Fruit fly (Drosophila melanogaster) whole organism, embryonic: ENCODE measurements around the gene temp.

Experiments
- Atf6 ChIP-seq: fragments of 200-800 bp; sonication (Bioruptor generic); IDR thresholded peaks from 2 replicates; pipeline ENCODE4 v1.3.6; 2022; ENCODE audit warnings: missing biosample characterization, missing genetic modification characterization
- B-H1 ChIP-seq: fragments of 200-800 bp; sonication (Bioruptor generic); IDR thresholded peaks from 3 replicates; pipeline ENCODE4 v1.3.6; 2022; ENCODE audit warnings: missing biosample characterization, missing genetic modification characterization
- Bdp1 ChIP-seq: fragments of 200-800 bp; sonication (Bioruptor generic); optimal IDR thresholded peaks from 3 replicates; lab custom pipeline; 2016; ENCODE audit warnings: missing biosample characterization, missing genetic modification characterization
- Bteb2 ChIP-seq: fragments of 200-800 bp; sonication (Bioruptor generic); optimal IDR thresholded peaks from 2 replicates; lab custom pipeline; 2016; ENCODE audit warnings: missing biosample characterization, missing genetic modification characterization
- CG10209 ChIP-seq: fragments of 200-800 bp; sonication (Bioruptor generic); optimal IDR thresholded peaks from 3 replicates; lab custom pipeline; 2017; ENCODE audit warnings: missing biosample characterization, mild to moderate bottlenecking, missing genetic modification characterization, missing genetic modification reagents
- CG1024 ChIP-seq: fragments of 200-800 bp; sonication (Bioruptor generic); IDR thresholded peaks from 2 replicates; pipeline ENCODE4 v1.3.6; 2022; ENCODE audit warnings: missing biosample characterization, missing genetic modification characterization
- CG11093 ChIP-seq: fragments of 200-800 bp; sonication (Bioruptor generic); IDR thresholded peaks from 3 replicates; pipeline ENCODE4 v1.3.6; 2022; ENCODE audit warnings: missing biosample characterization, missing genetic modification characterization
- CG11723 ChIP-seq: fragments of 200-800 bp; sonication (Bioruptor generic); optimal IDR thresholded peaks from 2 replicates; lab custom pipeline; 2017; ENCODE audit warnings: missing biosample characterization, mild to moderate bottlenecking, missing genetic modification characterization
- CG12219 ChIP-seq: fragments of 200-800 bp; sonication (Bioruptor generic); optimal IDR thresholded peaks from 3 replicates; lab custom pipeline; 2018; ENCODE audit warnings: missing biosample characterization, mild to moderate bottlenecking, missing genetic modification characterization
- CG12942 ChIP-seq: fragments of 200-800 bp; sonication (Bioruptor generic); optimal IDR thresholded peaks from 3 replicates; lab custom pipeline; 2016; ENCODE audit warnings: missing biosample characterization, missing genetic modification characterization
- CG13287 ChIP-seq: fragments of 200-800 bp; sonication (Bioruptor generic); IDR thresholded peaks from 2 replicates; pipeline ENCODE4 v1.3.6; 2022; ENCODE audit warnings: missing biosample characterization, missing genetic modification characterization; ENCODE audit not compliant: partially characterized antibody
- CG1529 ChIP-seq: fragments of 200-800 bp; sonication (Bioruptor generic); optimal IDR thresholded peaks from 3 replicates; lab custom pipeline; 2018; ENCODE audit warnings: missing biosample characterization, missing genetic modification characterization
- CG15514 ChIP-seq: fragments of 200-800 bp; sonication (Bioruptor generic); optimal IDR thresholded peaks from 3 replicates; lab custom pipeline; 2017; ENCODE audit warnings: missing biosample characterization, missing genetic modification characterization, mild to moderate bottlenecking, moderate library complexity, missing genetic modification reagents
- CG17612 ChIP-seq: fragments of 200-800 bp; sonication (Bioruptor generic); IDR thresholded peaks from 2 replicates; pipeline ENCODE4 v1.3.6; 2022; ENCODE audit warnings: missing biosample characterization, missing genetic modification characterization
- CG18599 ChIP-seq: fragments of 200-800 bp; sonication (Bioruptor generic); optimal IDR thresholded peaks from 3 replicates; lab custom pipeline; 2017; ENCODE audit warnings: missing biosample characterization, missing genetic modification characterization, mild to moderate bottlenecking, moderate library complexity, missing genetic modification reagents
- CG2889 ChIP-seq: fragments of 200-800 bp; sonication (Bioruptor generic); IDR thresholded peaks from 3 replicates; pipeline ENCODE4 v1.3.6; 2022; ENCODE audit warnings: missing biosample characterization, missing genetic modification characterization
- CG34224 ChIP-seq: fragments of 200-800 bp; sonication (Bioruptor generic); IDR thresholded peaks from 3 replicates; pipeline ENCODE4 v1.3.6; 2022; ENCODE audit warnings: missing biosample characterization, missing genetic modification characterization; ENCODE audit not compliant: partially characterized antibody
- CG7372 ChIP-seq: fragments of 200-800 bp; sonication (Bioruptor generic); IDR thresholded peaks from 2 replicates; pipeline ENCODE4 v1.3.6; 2022; ENCODE audit warnings: missing biosample characterization, missing genetic modification characterization
- CG9437 ChIP-seq: fragments of 200-800 bp; sonication (Bioruptor generic); optimal IDR thresholded peaks from 2 replicates; lab custom pipeline; 2018; ENCODE audit warnings: missing biosample characterization, mild to moderate bottlenecking, missing genetic modification characterization
- CG9609 ChIP-seq: fragments of 200-800 bp; sonication (Bioruptor generic); optimal IDR thresholded peaks from 3 replicates; lab custom pipeline; 2016; ENCODE audit warnings: missing biosample characterization, missing genetic modification characterization
- D19A ChIP-seq: fragments of 200-800 bp; optimal IDR thresholded peaks from 3 replicates; lab custom pipeline; 2019; ENCODE audit warnings: missing biosample characterization, mild to moderate bottlenecking, missing genetic modification characterization, moderate library complexity
- Dek ChIP-seq: fragments of 200-800 bp; sonication (Bioruptor generic); optimal IDR thresholded peaks from 3 replicates; lab custom pipeline; 2019; ENCODE audit warnings: missing biosample characterization, mild to moderate bottlenecking, missing genetic modification characterization, moderate library complexity
- Fer3 ChIP-seq: fragments of 200-800 bp; sonication (Bioruptor generic); optimal IDR thresholded peaks from 2 replicates; lab custom pipeline; 2018; ENCODE audit warnings: missing biosample characterization, mild to moderate bottlenecking, missing genetic modification characterization, moderate library complexity
- Gsc ChIP-seq: fragments of 200-800 bp; sonication (Bioruptor generic); IDR thresholded peaks from 2 replicates; pipeline ENCODE4 v1.3.6; 2022; ENCODE audit warnings: missing biosample characterization, missing genetic modification characterization
- HLHmδ ChIP-seq: fragments of 200-800 bp; sonication (Bioruptor generic); optimal IDR thresholded peaks from 2 replicates; lab custom pipeline; 2018; ENCODE audit warnings: missing biosample characterization, mild to moderate bottlenecking, missing genetic modification characterization, moderate library complexity
- HmgZ ChIP-seq: fragments of 200-800 bp; sonication (Bioruptor generic); optimal IDR thresholded peaks from 2 replicates; lab custom pipeline; 2018; ENCODE audit warnings: missing biosample characterization, mild to moderate bottlenecking, missing genetic modification characterization
- Hr3 ChIP-seq: fragments of 200-800 bp; sonication (Bioruptor generic); optimal IDR thresholded peaks from 3 replicates; lab custom pipeline; 2016; ENCODE audit warnings: missing biosample characterization, missing genetic modification characterization
- Lhr ChIP-seq: fragments of 200-800 bp; sonication (Bioruptor generic); optimal IDR thresholded peaks from 3 replicates; lab custom pipeline; 2017; ENCODE audit warnings: mild to moderate bottlenecking, missing biosample characterization, missing genetic modification reagents, missing genetic modification characterization
- Mad ChIP-seq: fragments of 200-800 bp; sonication (Bioruptor generic); optimal IDR thresholded peaks from 2 replicates; lab custom pipeline; 2016; ENCODE audit warnings: missing biosample characterization, missing genetic modification characterization
- Nf-YC ChIP-seq: fragments of 200-800 bp; optimal IDR thresholded peaks from 3 replicates; lab custom pipeline; 2019; ENCODE audit warnings: missing biosample characterization, mild to moderate bottlenecking, missing genetic modification characterization, moderate library complexity
- Oaz ChIP-seq: fragments of 200-800 bp; sonication (Bioruptor generic); IDR thresholded peaks from 2 replicates; pipeline ENCODE4 v1.3.6; 2022; ENCODE audit warnings: missing biosample characterization, missing genetic modification characterization
- Ravus ChIP-seq: fragments of 200-800 bp; sonication (Bioruptor generic); IDR thresholded peaks from 2 replicates; pipeline ENCODE4 v1.3.6; 2022; ENCODE audit warnings: missing biosample characterization, missing genetic modification characterization
- ato ChIP-seq: fragments of 200-800 bp; sonication (Bioruptor generic); IDR thresholded peaks from 2 replicates; pipeline ENCODE4 v1.3.6; 2022; ENCODE audit warnings: missing biosample characterization, missing genetic modification characterization; ENCODE audit not compliant: partially characterized antibody
- ci ChIP-seq: fragments of 200-800 bp; sonication (Bioruptor generic); IDR thresholded peaks from 3 replicates; pipeline ENCODE4 v1.3.6; 2022; ENCODE audit warnings: missing biosample characterization, missing genetic modification characterization
- danr ChIP-seq: fragments of 200-800 bp; sonication (Bioruptor generic); IDR thresholded peaks from 2 replicates; pipeline ENCODE4 v1.3.6; 2022; ENCODE audit warnings: missing biosample characterization, missing genetic modification characterization
- dmrt11E ChIP-seq: fragments of 200-800 bp; sonication (Bioruptor generic); optimal IDR thresholded peaks from 3 replicates; lab custom pipeline; 2018; ENCODE audit warnings: missing biosample characterization, mild to moderate bottlenecking, missing genetic modification characterization, moderate library complexity
- gsb ChIP-seq: fragments of 200-800 bp; sonication (Bioruptor generic); IDR thresholded peaks from 2 replicates; pipeline ENCODE4 v1.3.6; 2022; ENCODE audit warnings: missing biosample characterization, missing genetic modification characterization
- jing ChIP-seq: fragments of 200-800 bp; sonication (Bioruptor generic); optimal IDR thresholded peaks from 2 replicates; lab custom pipeline; 2018; ENCODE audit warnings: missing biosample characterization, mild to moderate bottlenecking, missing genetic modification characterization
- pb ChIP-seq: fragments of 200-800 bp; sonication (Bioruptor generic); optimal IDR thresholded peaks from 3 replicates; lab custom pipeline; 2016; ENCODE audit warnings: missing biosample characterization, missing genetic modification characterization
- prd ChIP-seq, 3 experiments: fragments of >200 bp in 2 of 3; fragments of 200-800 bp in 1 of 3; sonication (Bioruptor generic) in 1 of 3; optimal IDR thresholded peaks in 2 of 3; IDR thresholded peaks in 1 of 3; 2 replicates in 2 of 3; 3 replicates in 1 of 3; pipeline versions ENCODE4 v1.3.6 to Lab custom; 2017 to 2022; ENCODE audit warnings: missing biosample characterization in 1 of 3, missing genetic modification characterization in 1 of 3
- sqz ChIP-seq: fragments of 200-800 bp; sonication (Bioruptor generic); optimal IDR thresholded peaks from 3 replicates; lab custom pipeline; 2018; ENCODE audit warnings: missing biosample characterization, mild to moderate bottlenecking, missing genetic modification characterization
- sr ChIP-seq: fragments of 200-800 bp; sonication (Bioruptor generic); IDR thresholded peaks from 3 replicates; pipeline ENCODE4 v1.3.6; 2022; ENCODE audit warnings: missing biosample characterization, missing genetic modification characterization
- tll ChIP-seq, 2 experiments: fragments of 200-800 bp in 1 of 2; fragments of >200 bp in 1 of 2; sonication (Bioruptor generic) in 1 of 2; optimal IDR thresholded peaks; 2 replicates each; lab custom pipeline; 2017 to 2019; ENCODE audit warnings: missing biosample characterization in 2 of 2, missing genetic modification characterization in 2 of 2, mild to moderate bottlenecking in 1 of 2, moderate library complexity in 1 of 2
- toy ChIP-seq: fragments of 200-800 bp; sonication (Bioruptor generic); IDR thresholded peaks from 2 replicates; pipeline ENCODE4 v1.3.6; 2022; ENCODE audit warnings: missing biosample characterization, missing genetic modification characterization
- tup ChIP-seq: fragments of 200-800 bp; sonication (Bioruptor generic); optimal IDR thresholded peaks from 2 replicates; lab custom pipeline; 2016; ENCODE audit warnings: missing biosample characterization, mild to moderate bottlenecking, missing genetic modification characterization, moderate library complexity
- usp ChIP-seq: fragments of >200 bp; optimal IDR thresholded peaks from 2 replicates; lab custom pipeline; 2017; ENCODE audit warnings: missing biosample characterization, missing genetic modification characterization
- z ChIP-seq: fragments of 200-800 bp; sonication (Bioruptor generic); IDR thresholded peaks from 3 replicates; pipeline ENCODE4 v1.3.6; 2022; ENCODE audit warnings: missing biosample characterization, missing genetic modification characterization
- zen2 ChIP-seq: fragments of 200-800 bp; sonication (Bioruptor generic); IDR thresholded peaks from 3 replicates; pipeline ENCODE4 v1.3.6; 2022; ENCODE audit warnings: missing biosample characterization, missing genetic modification characterization; ENCODE audit not compliant: partially characterized antibody

Gene temp

DNA sequence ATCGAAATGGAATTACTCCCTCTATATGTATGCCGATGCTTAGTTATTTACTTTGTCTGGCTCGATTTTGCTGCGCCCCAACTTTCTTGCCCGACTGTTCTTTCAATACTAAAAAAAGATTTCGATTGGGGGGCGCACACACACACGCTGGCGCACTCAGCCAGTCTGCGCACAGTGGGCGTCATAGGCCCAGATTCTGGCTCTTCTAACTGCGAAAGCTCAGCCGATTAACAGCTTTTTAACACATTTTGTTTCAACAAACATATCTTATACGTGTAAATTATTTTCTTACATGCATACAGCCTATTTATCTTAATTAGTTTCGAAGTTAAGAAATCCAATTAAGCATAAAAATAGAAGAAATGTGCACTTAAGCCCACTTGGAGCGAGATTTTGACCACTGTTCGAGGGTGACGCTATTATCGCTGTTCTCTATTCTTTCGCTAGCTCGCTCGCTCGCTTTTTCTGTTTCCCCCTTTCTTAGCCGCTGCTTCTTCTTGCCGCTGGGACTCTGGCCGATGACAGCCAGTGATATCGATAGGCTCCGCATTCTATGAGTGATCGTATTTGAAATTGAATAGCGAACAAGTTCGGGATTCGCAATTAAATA lies 40.0 kb downstream of the temp start, which contains the start of gene Vinc (continued):
- TF ChIP-seq usp (GFP tag; lab: Kevin White, UChicago) (no peak), zen2 (GFP tag; lab: Robert Waterston, UW) (peak; percentile 41; the same call in 1 of the 3 replicates), prd (optimal IDR thresholded peaks at IDR 0.05; lab: Kevin White, UChicago) (no peak), prd (GFP tag; IDR thresholded peaks at IDR 0.05; lab: Robert Waterston, UW) (peak; percentile 79), pb (GFP tag; lab: Kevin White, UChicago) (peak; percentile 83), tup (peak; percentile 83), Lhr (GFP tag; lab: Kevin White, UChicago) (peak; percentile 15), Oaz (peak; percentile 51; the same call in 1 of the 2 replicates), D19A (tag; lab: Kevin White, UChicago) (peak; percentile 85), CG12942 (GFP tag; lab: Kevin White, UChicago) (peak; percentile 67), danr (peak; percentile 76), ato (GFP tag; lab: Robert Waterston, UW) (peak; percentile 35; the same call in 1 of the 2 replicates), CG1024 (GFP tag; lab: Robert Waterston, UW) (no peak), toy (GFP tag; lab: Robert Waterston, UW) (no peak; the same call in 1 of the 2 replicates), B-H1 (GFP tag; lab: Robert Waterston, UW) (peak; percentile 68), HmgZ (tag; lab: Kevin White, UChicago) (peak; percentile 88), CG12219 (GFP tag; lab: Kevin White, UChicago) (peak; percentile 90), ci (GFP tag; lab: Robert Waterston, UW) (no peak; the same call in 1 of the 3 replicates), CG10209 (GFP tag; lab: Kevin White, UChicago) (peak; percentile 89), Atf6 (GFP tag; lab: Robert Waterston, UW) (peak; percentile 91), CG13287 (GFP tag; lab: Robert Waterston, UW) (peak; percentile 35), Ravus (GFP tag; lab: Robert Waterston, UW) (peak; percentile 50), sqz (GFP tag; lab: Kevin White, UChicago) (peak; percentile 82), Dek (tag; lab: Kevin White, UChicago) (peak; percentile 83), Fer3 (tag; lab: Kevin White, UChicago) (peak; percentile 91), CG11723 (GFP tag; lab: Kevin White, UChicago) (peak; percentile 55), CG15514 (GFP tag; lab: Kevin White, UChicago) (peak; percentile 86), CG11093 (GFP tag; lab: Robert Waterston, UW) (peak; percentile 80), tll (GFP tag; optimal IDR thresholded peaks at IDR 0.05; lab: Kevin White, UChicago) (no peak), z (GFP tag; lab: Robert Waterston, UW) (no peak), Mad (peak; percentile 34), Nf-YC (tag; lab: Kevin White, UChicago) (peak; percentile 86), gsb (GFP tag; lab: Robert Waterston, UW) (peak; percentile 78), jing (no peak), CG17612 (no peak; the same call in 1 of the 2 replicates), CG2889 (GFP tag; lab: Robert Waterston, UW) (peak; percentile 59; the same call in 2 of the 3 replicates), Hr3 (GFP tag; lab: Kevin White, UChicago) (peak; percentile 62), CG1529 (GFP tag; lab: Kevin White, UChicago) (peak; percentile 53), Gsc (0 out of 2 replicates have a peak, but pooled peaks have one; percentile 38), Bdp1 (GFP tag; lab: Kevin White, UChicago) (peak; percentile 51), CG18599 (GFP tag; lab: Kevin White, UChicago) (peak; percentile 96), CG9437 (GFP tag; lab: Kevin White, UChicago) (peak; percentile 59), HLHmδ (no peak), dmrt11E (tag; lab: Kevin White, UChicago) (peak; percentile 51), CG9609 (peak; percentile 50), CG34224 (GFP tag; lab: Robert Waterston, UW) (0 out of 3 replicates have a peak, but pooled peaks have one; percentile 27), CG7372 (GFP tag; lab: Robert Waterston, UW) (peak; percentile 79), sr (GFP tag; lab: Robert Waterston, UW) (peak; percentile 23; the same call in 1 of the 3 replicates), Bteb2 (peak; percentile 66)
